Worm (Caenorhabditis elegans) whole organism, midembryonic: Measurements from ENCODE around the gene F36G9.15.

Experiments
- T22C8.4 ChIP-seq: fragments of 200-800 bp; sonication (Bioruptor generic); IDR thresholded peaks from 2 replicates; pipeline ENCODE4 v1.3.6; 2022; ENCODE audit warnings: missing genetic modification characterization, missing compliant biosample characterization
- cog-1 ChIP-seq: sonication (generic microtip); optimal IDR thresholded peaks from 2 replicates; lab custom pipeline; 2016; ENCODE audit warnings: missing genetic modification characterization, missing compliant biosample characterization
- flt-1 ChIP-seq: fragments of 200-800 bp; sonication (Bioruptor generic); IDR thresholded peaks from 2 replicates; pipeline ENCODE4 v1.3.6; 2022; ENCODE audit warnings: missing genetic modification characterization, missing compliant biosample characterization
- klf-2 ChIP-seq: fragments of 200-800 bp; sonication (Bioruptor generic); conservative IDR thresholded peaks from 2 replicates; pipeline ENCODE4 v1.3.6; 2022; ENCODE audit warnings: missing genetic modification reagents, missing genetic modification characterization, missing compliant biosample characterization
- med-1 ChIP-seq: sonication (generic microtip); optimal IDR thresholded peaks from 2 replicates; lab custom pipeline; 2017; ENCODE audit warnings: missing genetic modification characterization, mild to moderate bottlenecking, missing compliant biosample characterization, antibody characterized with exemption, missing genetic modification reagents; ENCODE audit not compliant: insufficient read depth
- ref-1 ChIP-seq: fragments of 200-800 bp; sonication (Bioruptor generic); conservative IDR thresholded peaks from 2 replicates; pipeline ENCODE4 v1.3.6; 2022; ENCODE audit warnings: missing genetic modification reagents, missing genetic modification characterization, missing compliant biosample characterization
- tab-1 ChIP-seq: fragments of 200-800 bp; sonication (Bioruptor generic); IDR thresholded peaks from 2 replicates; pipeline ENCODE4 v1.3.6; 2022; ENCODE audit warnings: missing genetic modification characterization, missing compliant biosample characterization
- ztf-23 ChIP-seq: fragments of 200-800 bp; sonication (Bioruptor generic); IDR thresholded peaks from 2 replicates; pipeline ENCODE4 v1.3.6; 2022; ENCODE audit warnings: missing genetic modification reagents, missing genetic modification characterization, missing compliant biosample characterization
- ztf-29 ChIP-seq: fragments of 200-800 bp; sonication (Bioruptor generic); IDR thresholded peaks from 2 replicates; pipeline ENCODE4 v1.3.6; 2022; ENCODE audit warnings: missing genetic modification reagents, missing genetic modification characterization, missing compliant biosample characterization

The F36G9.15 gene

DNA sequence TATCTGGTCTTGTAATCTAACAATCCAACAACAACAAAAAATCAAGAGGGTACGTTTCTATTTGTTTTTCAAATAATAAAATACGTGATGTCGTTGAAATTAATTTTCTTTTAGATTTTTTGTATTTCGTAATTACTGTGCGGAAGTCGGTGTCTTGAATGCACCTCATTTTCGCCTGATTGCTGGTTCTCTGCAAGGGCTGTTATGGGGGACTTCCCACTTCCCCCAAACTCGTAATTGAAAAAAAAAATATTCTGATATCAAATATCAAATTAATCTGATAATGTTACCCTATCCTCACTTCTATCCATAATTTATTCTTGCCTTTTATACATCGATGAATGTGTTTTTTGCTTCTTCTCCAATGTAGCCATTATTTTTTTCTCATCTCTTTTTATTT, at the start of gene F36G9.15:
Gene F36G9.15, minus strand, starts transcription at position 101 of the 400 bp plus-strand sequence.
- TF ChIP-seq T22C8.4 (no peak), ztf-29 (GFP tag; lab: Robert Waterston, UW) (no peak), flt-1 (GFP tag; lab: Robert Waterston, UW) (no peak), tab-1 (GFP tag; lab: Robert Waterston, UW) (no peak), med-1 (no peak), klf-2 (GFP tag; lab: Robert Waterston, UW) (no peak), cog-1 (tag; lab: Kevin White, UChicago) (no peak), ref-1 (no peak), ztf-23 (GFP tag; lab: Robert Waterston, UW) (no peak)

DNA sequence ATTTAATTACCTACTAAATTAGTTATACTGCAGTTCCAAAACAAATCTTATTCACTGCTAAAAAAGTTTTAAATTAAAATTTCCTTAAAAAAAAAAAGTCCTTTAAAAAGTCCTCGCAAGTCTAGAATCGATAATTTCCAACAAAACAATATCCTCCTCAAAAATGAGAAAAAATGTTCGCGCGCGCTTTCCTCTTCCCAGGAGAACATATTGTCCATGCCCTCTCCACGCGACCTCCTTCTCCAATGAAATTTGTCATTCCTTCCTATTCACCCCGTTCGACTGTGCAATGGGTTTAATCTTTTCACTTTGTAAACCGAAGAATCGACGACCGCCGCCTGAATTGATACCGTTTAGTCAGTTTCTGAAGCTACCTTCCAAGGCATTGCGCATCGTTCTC, 48.2 kb upstream of the F36G9.15 start, which contains the start of gene T10C6.10:
Gene T10C6.10, plus strand, starts transcription at position 248 of the 400 bp plus-strand sequence.
- TF ChIP-seq T22C8.4 (no peak), klf-2 (GFP tag; lab: Robert Waterston, UW) (no peak), ztf-29 (GFP tag; lab: Robert Waterston, UW) (no peak), med-1 (no peak), ref-1 (no peak), flt-1 (GFP tag; lab: Robert Waterston, UW) (no peak), cog-1 (tag; lab: Kevin White, UChicago) (no peak), ztf-23 (GFP tag; lab: Robert Waterston, UW) (no peak), tab-1 (GFP tag; lab: Robert Waterston, UW) (no peak)

DNA sequence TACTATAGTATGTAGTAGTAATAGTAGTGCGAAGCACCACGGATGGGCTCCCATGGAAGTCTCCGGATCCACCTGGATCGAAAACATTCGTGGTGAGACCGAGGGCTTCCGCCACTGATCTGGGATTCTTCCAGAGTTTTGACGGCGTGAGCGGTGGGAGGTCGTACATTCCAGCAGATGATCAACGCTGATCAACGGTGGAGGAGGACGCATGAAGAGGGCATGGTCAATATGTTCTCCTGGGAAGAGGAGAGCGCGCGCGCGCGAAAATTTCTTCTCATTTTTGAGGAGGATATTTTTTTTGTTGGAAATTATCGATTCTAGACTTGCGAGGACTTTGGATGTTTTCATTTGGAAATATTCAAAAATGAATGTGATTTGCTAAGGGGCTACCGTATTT, 45.5 kb upstream of the F36G9.15 start:
- TF ChIP-seq tab-1 (GFP tag; lab: Robert Waterston, UW) (no peak), flt-1 (GFP tag; lab: Robert Waterston, UW) (no peak), med-1 (no peak), ref-1 (no peak), T22C8.4 (no peak), ztf-23 (GFP tag; lab: Robert Waterston, UW) (no peak), klf-2 (GFP tag; lab: Robert Waterston, UW) (no peak), cog-1 (tag; lab: Kevin White, UChicago) (no peak), ztf-29 (GFP tag; lab: Robert Waterston, UW) (no peak)

DNA sequence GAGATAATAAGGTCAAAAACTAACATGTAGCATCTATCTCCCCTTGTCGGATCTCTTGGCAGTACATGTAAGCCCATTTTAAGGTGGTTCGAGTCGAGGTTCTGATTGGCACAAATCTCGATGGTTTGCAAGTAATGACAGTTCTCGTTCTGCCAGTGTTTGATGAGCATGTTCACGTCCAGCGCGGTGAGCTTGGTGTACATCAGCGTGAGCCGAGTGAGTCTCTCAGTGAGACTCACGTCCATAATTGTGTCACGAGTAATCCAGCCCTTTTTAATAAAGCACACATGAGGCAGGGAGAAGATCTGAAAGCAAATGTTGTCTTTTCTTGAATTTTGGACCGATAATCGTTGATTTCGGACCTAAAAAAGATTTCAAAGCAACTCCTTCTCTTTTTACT, 44.8 kb upstream of the F36G9.15 start, which contains the start of gene T10C6.16:
Gene T10C6.16, minus strand, starts transcription at position 245 of the 400 bp plus-strand sequence.
- TF ChIP-seq ztf-29 (GFP tag; lab: Robert Waterston, UW) (no peak), med-1 (no peak)

DNA sequence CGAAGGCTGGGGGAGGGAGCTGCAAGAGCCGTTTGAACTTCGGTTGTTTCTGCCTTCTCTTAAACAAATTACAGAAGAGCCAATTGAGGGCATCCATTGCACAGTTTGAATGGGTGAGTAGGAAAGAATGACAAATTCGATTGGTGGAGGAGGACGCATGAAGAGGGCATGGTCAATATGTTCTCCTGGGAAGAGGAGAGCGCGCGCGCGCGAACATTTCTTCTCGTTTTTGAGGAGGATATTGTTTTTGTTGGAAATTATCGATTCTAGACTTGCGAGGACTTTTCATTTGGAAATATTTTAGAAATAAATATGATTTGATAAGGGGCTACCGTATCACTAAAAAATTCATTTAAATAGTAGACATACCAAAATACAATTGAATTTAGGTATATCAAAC, 43.6 kb upstream of the F36G9.15 start, which contains the start of gene T10C6.7:
Gene T10C6.7, minus strand, starts transcription at position 143 of the 400 bp plus-strand sequence.
- TF ChIP-seq klf-2 (GFP tag; lab: Robert Waterston, UW) (no peak), tab-1 (GFP tag; lab: Robert Waterston, UW) (no peak), ztf-29 (GFP tag; lab: Robert Waterston, UW) (no peak), cog-1 (tag; lab: Kevin White, UChicago) (no peak), ref-1 (no peak), flt-1 (GFP tag; lab: Robert Waterston, UW) (no peak), med-1 (no peak), ztf-23 (GFP tag; lab: Robert Waterston, UW) (no peak), T22C8.4 (no peak)

DNA sequence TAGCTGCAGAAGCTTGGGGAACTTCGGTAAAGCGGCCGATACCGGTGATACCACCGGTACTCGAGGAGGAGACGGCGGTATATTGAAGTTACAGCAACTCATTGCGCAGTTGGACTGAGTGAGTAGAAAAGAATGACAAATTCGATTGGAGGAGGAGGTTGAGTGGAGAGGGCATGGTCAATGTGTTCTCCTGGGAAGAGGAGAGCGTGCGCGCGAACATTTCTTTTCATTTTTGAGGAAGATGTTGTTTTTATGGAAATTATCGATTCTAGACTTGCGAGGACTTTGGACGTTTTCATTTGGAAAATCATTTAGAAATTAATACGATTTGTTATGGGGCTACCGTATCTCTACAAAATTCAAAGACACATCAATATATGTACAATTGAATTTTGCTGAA, 41.3 kb upstream of the F36G9.15 start:
- TF ChIP-seq ztf-29 (GFP tag; lab: Robert Waterston, UW), result no peak
- no peak for TF ChIP-seq klf-2 (GFP tag; lab: Robert Waterston, UW)
- TF ChIP-seq ref-1, result no peak

DNA sequence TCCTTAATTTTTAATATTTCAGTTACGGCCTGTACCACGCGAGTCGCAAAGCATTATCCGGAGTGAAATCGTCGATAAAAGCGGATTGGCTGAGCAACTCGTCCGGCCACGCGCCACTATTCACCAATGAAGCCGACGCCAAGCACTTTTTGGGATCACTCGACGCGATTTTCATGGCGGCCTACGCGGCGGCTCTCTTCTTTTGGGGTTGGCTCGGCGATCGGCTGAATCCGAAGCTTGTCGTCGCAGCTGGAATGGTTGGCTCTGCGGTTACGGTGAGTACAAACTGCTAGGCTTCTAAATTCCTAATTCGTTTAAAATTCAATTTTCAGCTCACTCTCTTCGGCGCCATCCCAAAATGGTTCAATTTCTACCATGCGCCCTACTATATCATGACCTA, 36.9 kb upstream of the F36G9.15 start:
- TF ChIP-seq klf-2 (GFP tag; lab: Robert Waterston, UW) (no peak), tab-1 (GFP tag; lab: Robert Waterston, UW) (0 out of 2 replicates have a peak, but pooled peaks have one; percentile 39)

ce11 chrV:16024300-16024699, 36.3 kb upstream of the F36G9.15 start, which contains the start of gene T10C6.6:
TSS of gene T10C6.6 (plus strand) at chrV:16024326.
- no peak for TF ChIP-seq flt-1 (GFP tag; lab: Robert Waterston, UW)
- no peak for TF ChIP-seq ztf-23 (GFP tag; lab: Robert Waterston, UW)
- TF ChIP-seq ref-1, result no peak
- no peak for TF ChIP-seq ztf-29 (GFP tag; lab: Robert Waterston, UW)
- no peak for TF ChIP-seq klf-2 (GFP tag; lab: Robert Waterston, UW)

DNA sequence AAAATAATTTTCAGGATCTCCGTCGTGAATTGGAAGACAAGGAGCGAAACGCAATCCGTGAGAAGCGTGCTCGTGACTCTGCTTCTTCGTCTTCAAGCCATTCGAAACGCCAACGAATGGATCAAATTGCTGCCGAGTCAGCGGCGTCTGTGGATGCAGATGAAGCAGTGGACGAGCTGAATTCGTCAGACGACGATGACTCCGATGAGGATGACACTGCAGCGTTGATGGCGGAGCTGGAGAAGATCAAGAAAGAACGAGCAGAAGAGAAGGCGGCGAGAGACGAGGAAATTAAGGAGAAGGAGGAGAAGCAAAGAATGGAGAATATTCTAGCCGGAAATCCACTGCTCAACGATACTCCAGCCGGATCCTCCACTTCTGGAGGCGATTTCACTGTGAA, 35.6 kb upstream of the F36G9.15 start:
- TF ChIP-seq ztf-29 (GFP tag; lab: Robert Waterston, UW), result no peak
- no peak for TF ChIP-seq tab-1 (GFP tag; lab: Robert Waterston, UW)
- TF ChIP-seq cog-1 (tag; lab: Kevin White, UChicago), result no peak
- TF ChIP-seq flt-1 (GFP tag; lab: Robert Waterston, UW), result no peak
- no peak for TF ChIP-seq ztf-23 (GFP tag; lab: Robert Waterston, UW)
- TF ChIP-seq med-1, result no peak
- no peak for TF ChIP-seq ref-1
- TF ChIP-seq T22C8.4, result no peak

ce11 chrV:16023051-16023450, 35.1 kb upstream of the F36G9.15 start, which contains the start of gene cwc-15:
TSS of gene cwc-15 (plus strand) at chrV:16023351.
- TF ChIP-seq flt-1 (GFP tag; lab: Robert Waterston, UW), result no peak
- no peak for TF ChIP-seq ztf-29 (GFP tag; lab: Robert Waterston, UW)
- TF ChIP-seq ref-1, result no peak
- no peak for TF ChIP-seq ztf-23 (GFP tag; lab: Robert Waterston, UW)
- no peak for TF ChIP-seq T22C8.4
- no peak for TF ChIP-seq med-1
- TF ChIP-seq cog-1 (tag; lab: Kevin White, UChicago), result no peak
- TF ChIP-seq tab-1 (GFP tag; lab: Robert Waterston, UW), result no peak
- no peak for TF ChIP-seq klf-2 (GFP tag; lab: Robert Waterston, UW)

DNA sequence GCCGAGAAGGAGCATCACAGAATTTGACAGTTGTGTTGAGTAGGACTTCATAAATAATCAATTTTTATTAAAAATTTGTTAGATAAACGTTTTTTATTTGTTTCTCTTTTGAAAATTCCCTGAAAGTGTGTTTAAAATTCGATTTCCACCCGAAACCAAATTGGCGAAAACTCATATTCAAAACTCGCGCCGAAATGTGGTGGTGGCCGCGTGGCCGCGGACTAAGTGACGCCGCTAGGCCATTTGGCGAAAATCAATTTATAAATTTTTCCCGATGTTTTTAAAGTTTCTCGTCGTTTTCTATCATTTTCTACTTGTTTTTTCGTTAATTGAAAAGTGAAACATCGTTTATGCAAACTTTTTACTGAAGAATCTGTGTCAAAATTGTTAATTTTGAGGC, 34.6 kb upstream of the F36G9.15 start:
- TF ChIP-seq ztf-29 (GFP tag; lab: Robert Waterston, UW) (no peak), flt-1 (GFP tag; lab: Robert Waterston, UW) (peak; percentile 61), cog-1 (tag; lab: Kevin White, UChicago) (peak; percentile 30), ztf-23 (GFP tag; lab: Robert Waterston, UW) (0 out of 2 replicates have a peak, but pooled peaks have one; percentile 40)
